Worm (Caenorhabditis elegans) whole organism, mixed stage, embryonic: Measurements from ENCODE around the gene rpt-4.

ENCODE experiments used
- ces-1 ChIP-seq: fragments of 150-350 bp; optimal IDR thresholded peaks from 2 replicates; lab custom pipeline; 2014; ENCODE audit warnings: missing biosample characterization, missing genetic modification reagents, missing genetic modification characterization
- hlh-1 ChIP-seq: fragments of 150-350 bp; optimal IDR thresholded peaks from 2 replicates; lab custom pipeline; 2014; ENCODE audit warnings: missing biosample characterization, missing genetic modification reagents, missing genetic modification characterization
- mab-5 ChIP-seq: fragments of 150-350 bp; optimal IDR thresholded peaks from 2 replicates; lab custom pipeline; 2014; ENCODE audit warnings: missing biosample characterization, missing genetic modification characterization
- nhr-237 ChIP-seq: fragments of 150-350 bp; optimal IDR thresholded peaks from 2 replicates; lab custom pipeline; 2014; ENCODE audit warnings: missing biosample characterization, missing genetic modification characterization
- nhr-76 ChIP-seq: sonication (generic microtip); optimal IDR thresholded peaks from 2 replicates; lab custom pipeline; 2017; ENCODE audit warnings: missing biosample characterization, missing genetic modification characterization
- pha-4 ChIP-seq: fragments of 150-350 bp; optimal IDR thresholded peaks from 2 replicates; lab custom pipeline; 2018; ENCODE audit warnings: missing biosample characterization, missing genetic modification reagents, missing genetic modification characterization
- unc-39 ChIP-seq: fragments of 150-350 bp; optimal IDR thresholded peaks from 2 replicates; lab custom pipeline; 2014; ENCODE audit warnings: missing biosample characterization, missing genetic modification characterization
- unc-62 ChIP-seq: fragments of 150-350 bp; optimal IDR thresholded peaks from 2 replicates; lab custom pipeline; 2014; ENCODE audit warnings: missing biosample characterization, missing genetic modification reagents, missing genetic modification characterization

DNA sequence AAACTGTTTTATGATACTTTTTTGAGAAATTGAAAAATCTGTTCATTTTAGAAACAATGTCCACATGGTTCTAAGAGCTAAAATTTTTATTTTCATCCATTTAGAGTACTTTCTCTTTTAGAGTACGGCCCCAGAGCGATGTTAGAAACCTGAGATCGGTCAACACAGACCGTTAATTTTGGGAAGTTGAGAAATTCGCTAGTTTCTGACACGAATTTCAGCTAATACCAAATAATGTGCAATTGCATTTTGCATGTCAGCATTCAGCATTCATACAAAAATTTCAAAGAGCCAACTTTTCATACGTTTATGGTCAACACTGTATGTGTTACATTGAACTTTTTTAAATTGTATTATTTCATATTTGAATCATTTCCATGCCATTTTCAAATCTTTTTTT, 41.2 kb downstream of the rpt-4 start:
- TF ChIP-seq pha-4 (no peak), nhr-237 (tag; lab: Kevin White, UChicago) (no peak), mab-5 (tag; lab: Kevin White, UChicago) (no peak), unc-62 (GFP tag; lab: Kevin White, UChicago) (no peak), ces-1 (GFP tag; lab: Kevin White, UChicago) (no peak), hlh-1 (tag; lab: Kevin White, UChicago) (no peak), unc-39 (tag; lab: Kevin White, UChicago) (no peak), nhr-76 (tag; lab: Kevin White, UChicago) (no peak)
